Worm (Caenorhabditis elegans) whole organism, midembryonic: ENCODE measurements around the gene slc-17.9.

Experiments used
- T22C8.4 ChIP-seq: fragments of 200-800 bp; sonication (Bioruptor generic); IDR thresholded peaks from 2 replicates; pipeline ENCODE4 v1.3.6; 2022; ENCODE audit warnings: missing genetic modification characterization, missing compliant biosample characterization
- cog-1 ChIP-seq: sonication (generic microtip); optimal IDR thresholded peaks from 2 replicates; lab custom pipeline; 2016; ENCODE audit warnings: missing genetic modification characterization, missing compliant biosample characterization
- flt-1 ChIP-seq: fragments of 200-800 bp; sonication (Bioruptor generic); IDR thresholded peaks from 2 replicates; pipeline ENCODE4 v1.3.6; 2022; ENCODE audit warnings: missing genetic modification characterization, missing compliant biosample characterization
- klf-2 ChIP-seq: fragments of 200-800 bp; sonication (Bioruptor generic); conservative IDR thresholded peaks from 2 replicates; pipeline ENCODE4 v1.3.6; 2022; ENCODE audit warnings: missing genetic modification reagents, missing genetic modification characterization, missing compliant biosample characterization
- med-1 ChIP-seq: sonication (generic microtip); optimal IDR thresholded peaks from 2 replicates; lab custom pipeline; 2017; ENCODE audit warnings: missing genetic modification characterization, mild to moderate bottlenecking, missing compliant biosample characterization, antibody characterized with exemption, missing genetic modification reagents; ENCODE audit not compliant: insufficient read depth
- ref-1 ChIP-seq: fragments of 200-800 bp; sonication (Bioruptor generic); conservative IDR thresholded peaks from 2 replicates; pipeline ENCODE4 v1.3.6; 2022; ENCODE audit warnings: missing genetic modification reagents, missing genetic modification characterization, missing compliant biosample characterization
- tab-1 ChIP-seq: fragments of 200-800 bp; sonication (Bioruptor generic); IDR thresholded peaks from 2 replicates; pipeline ENCODE4 v1.3.6; 2022; ENCODE audit warnings: missing genetic modification characterization, missing compliant biosample characterization
- ztf-23 ChIP-seq: fragments of 200-800 bp; sonication (Bioruptor generic); IDR thresholded peaks from 2 replicates; pipeline ENCODE4 v1.3.6; 2022; ENCODE audit warnings: missing genetic modification reagents, missing genetic modification characterization, missing compliant biosample characterization
- ztf-29 ChIP-seq: fragments of 200-800 bp; sonication (Bioruptor generic); IDR thresholded peaks from 2 replicates; pipeline ENCODE4 v1.3.6; 2022; ENCODE audit warnings: missing genetic modification reagents, missing genetic modification characterization, missing compliant biosample characterization

The slc-17.9 gene

DNA sequence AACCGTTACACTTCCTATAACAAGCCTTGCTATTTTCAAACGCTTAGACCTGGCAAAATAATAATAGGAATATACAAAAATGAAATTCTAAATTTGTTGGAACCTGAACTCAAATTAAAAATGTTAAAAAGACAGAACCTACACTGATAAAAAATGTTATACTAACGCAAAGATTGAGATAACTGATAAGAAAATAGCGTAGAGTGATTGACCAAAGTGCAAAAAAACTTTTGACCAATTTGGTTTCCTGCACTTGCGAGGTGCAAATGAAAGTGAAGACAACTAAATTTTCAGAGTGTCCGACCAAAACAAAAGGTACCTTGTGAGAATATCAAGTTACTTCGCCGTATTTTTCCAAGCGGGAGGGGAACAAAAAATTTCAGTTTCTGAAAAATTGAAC lies 30.9 kb upstream of the slc-17.9 start:
- TF ChIP-seq tab-1 (GFP tag; lab: Robert Waterston, UW), result no peak
- no peak for TF ChIP-seq cog-1 (tag; lab: Kevin White, UChicago)
- no peak for TF ChIP-seq med-1 (GFP tag; lab: Kevin White, UChicago)
- TF ChIP-seq klf-2 (GFP tag; lab: Robert Waterston, UW), result no peak
- no peak for TF ChIP-seq ref-1 (GFP tag; lab: Robert Waterston, UW)
- no peak for TF ChIP-seq T22C8.4 (GFP tag; lab: Robert Waterston, UW)
- TF ChIP-seq ztf-23 (GFP tag; lab: Robert Waterston, UW), result no peak
- no peak for TF ChIP-seq flt-1 (GFP tag; lab: Robert Waterston, UW)
- no peak for TF ChIP-seq ztf-29 (GFP tag; lab: Robert Waterston, UW)

DNA sequence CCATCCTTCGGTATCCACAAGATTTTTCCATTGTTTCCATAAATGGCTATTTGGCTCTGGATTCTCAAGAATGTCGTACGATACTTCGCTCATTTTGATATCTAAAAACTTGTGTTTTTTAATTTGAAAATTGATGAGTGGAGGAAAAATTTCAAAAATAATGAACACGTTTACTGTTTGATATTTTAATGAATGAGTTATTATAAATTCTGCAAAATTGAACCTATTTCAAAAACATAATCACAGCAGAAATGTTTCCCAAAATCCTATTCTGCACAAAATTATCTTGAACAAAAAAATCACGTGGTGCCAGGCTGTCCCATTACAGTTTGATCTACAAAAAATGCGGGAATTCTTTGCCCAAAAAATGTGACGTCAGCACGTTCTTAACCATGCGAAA lies 29.5 kb upstream of the slc-17.9 start, which contains the start of gene F36G3.2:
Gene F36G3.2, minus strand, starts transcription at position 101 of the 400 bp plus-strand sequence.
- no peak for TF ChIP-seq klf-2 (GFP tag; lab: Robert Waterston, UW)
- TF ChIP-seq T22C8.4 (GFP tag; lab: Robert Waterston, UW), result no peak
- TF ChIP-seq ref-1 (GFP tag; lab: Robert Waterston, UW), result no peak
- TF ChIP-seq tab-1 (GFP tag; lab: Robert Waterston, UW), result no peak
- no peak for TF ChIP-seq med-1 (GFP tag; lab: Kevin White, UChicago)
- TF ChIP-seq ztf-29 (GFP tag; lab: Robert Waterston, UW), result no peak
- TF ChIP-seq flt-1 (GFP tag; lab: Robert Waterston, UW), result no peak
- TF ChIP-seq cog-1 (tag; lab: Kevin White, UChicago), result no peak
- no peak for TF ChIP-seq ztf-23 (GFP tag; lab: Robert Waterston, UW)

DNA sequence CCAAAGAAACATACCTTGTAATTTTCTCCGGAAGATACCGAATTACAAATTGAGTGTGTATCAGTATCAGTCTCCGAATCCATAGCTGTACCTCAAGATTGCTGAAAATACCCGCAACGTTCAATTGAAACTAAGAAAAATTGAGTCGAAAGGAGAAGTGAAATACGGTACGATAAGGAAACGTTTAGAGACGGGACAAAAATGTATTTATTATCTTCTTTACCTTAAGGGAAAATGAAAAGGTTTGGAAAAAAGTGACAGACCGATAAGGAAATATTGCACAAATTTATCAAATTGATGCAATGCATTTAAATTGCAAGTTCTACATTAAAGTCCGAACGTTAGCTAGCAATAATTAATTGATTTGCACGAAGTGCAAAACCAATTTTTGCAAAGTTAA lies 24.4 kb upstream of the slc-17.9 start, which contains the start of gene F36G3.1:
Gene F36G3.1, minus strand, starts transcription at position 101 of the 400 bp plus-strand sequence.
- TF ChIP-seq cog-1 (tag; lab: Kevin White, UChicago), result no peak

DNA sequence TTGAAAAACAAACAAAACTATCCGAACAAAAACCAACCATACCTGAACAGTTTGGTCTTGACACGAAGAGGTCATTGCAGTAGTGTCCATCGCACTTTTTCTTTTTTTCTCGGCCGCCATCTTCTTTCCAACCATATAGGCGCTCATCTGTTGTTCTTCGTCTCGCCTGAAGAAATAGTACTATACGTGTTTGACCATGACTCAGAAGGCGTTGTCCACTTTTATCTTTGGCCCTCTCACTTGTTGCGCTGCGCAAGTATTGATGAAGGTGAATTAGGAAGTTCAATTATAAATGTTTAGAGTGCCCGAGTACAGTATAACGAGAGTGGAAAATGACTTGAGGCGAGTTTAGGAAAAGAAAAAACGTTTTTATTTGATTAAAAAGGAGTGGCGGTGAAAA lies 21.1 kb upstream of the slc-17.9 start:
- TF ChIP-seq tab-1 (GFP tag; lab: Robert Waterston, UW) (no peak), ref-1 (GFP tag; lab: Robert Waterston, UW) (no peak), ztf-29 (GFP tag; lab: Robert Waterston, UW) (no peak), med-1 (GFP tag; lab: Kevin White, UChicago) (no peak), flt-1 (GFP tag; lab: Robert Waterston, UW) (no peak), T22C8.4 (GFP tag; lab: Robert Waterston, UW) (no peak), cog-1 (tag; lab: Kevin White, UChicago) (no peak)

DNA sequence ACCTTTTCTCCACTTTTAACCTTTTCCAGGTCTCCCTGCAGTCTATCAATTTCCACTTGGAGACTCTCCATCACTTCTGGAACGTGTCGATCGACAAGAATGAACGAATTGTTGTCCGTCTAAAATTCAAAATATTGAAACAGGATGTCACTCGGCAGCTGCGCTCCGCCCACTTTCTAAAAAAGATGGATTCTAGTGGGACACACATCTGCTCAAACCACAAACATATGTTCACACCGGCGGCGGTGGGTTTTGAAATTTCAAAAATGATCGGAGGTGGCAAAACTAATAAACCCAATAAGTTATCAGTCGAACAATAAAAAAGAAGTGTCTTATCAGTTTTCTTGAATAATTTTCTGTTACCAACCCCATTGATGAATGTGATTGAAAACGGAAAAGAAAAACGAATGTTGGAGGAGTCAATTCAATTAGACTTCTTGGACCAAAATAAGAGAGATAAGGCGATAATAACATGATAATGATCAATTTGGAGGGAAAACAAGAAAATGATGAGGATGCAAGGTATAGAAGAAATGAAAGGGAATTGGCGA lies 17.7 kb upstream of the slc-17.9 start:
- TF ChIP-seq med-1 (GFP tag; lab: Kevin White, UChicago), result no peak

DNA sequence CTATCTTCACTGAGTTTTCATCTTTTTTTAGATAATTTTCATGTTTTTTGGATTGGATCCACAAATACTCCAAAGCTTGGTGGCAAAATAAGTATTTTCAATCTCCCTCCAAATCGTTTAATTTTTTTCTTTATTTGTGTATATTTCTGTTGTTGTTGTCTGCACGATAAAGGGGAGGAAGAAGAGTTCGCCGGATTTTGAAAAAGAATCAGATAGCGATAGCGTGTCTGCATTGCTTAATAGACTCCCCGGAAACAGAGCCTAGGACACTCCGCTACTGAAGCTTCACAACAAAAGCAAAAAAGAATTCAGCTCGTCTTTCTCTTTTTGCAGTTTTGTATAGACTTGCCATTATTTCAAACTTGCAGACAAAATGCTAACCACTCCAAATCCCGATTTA lies 12.8 kb upstream of the slc-17.9 start, which contains the start of gene T09B9.5:
Gene T09B9.5, plus strand, starts transcription at position 301 of the 400 bp plus-strand sequence.
- TF ChIP-seq flt-1 (GFP tag; lab: Robert Waterston, UW), result no peak
- no peak for TF ChIP-seq cog-1 (tag; lab: Kevin White, UChicago)
- TF ChIP-seq ztf-29 (GFP tag; lab: Robert Waterston, UW), result no peak
- no peak for TF ChIP-seq T22C8.4 (GFP tag; lab: Robert Waterston, UW)
- TF ChIP-seq klf-2 (GFP tag; lab: Robert Waterston, UW), result no peak
- TF ChIP-seq med-1 (GFP tag; lab: Kevin White, UChicago), result no peak
- TF ChIP-seq tab-1 (GFP tag; lab: Robert Waterston, UW), result no peak
- no peak for TF ChIP-seq ztf-23 (GFP tag; lab: Robert Waterston, UW)
- TF ChIP-seq ref-1 (GFP tag; lab: Robert Waterston, UW), result no peak

DNA sequence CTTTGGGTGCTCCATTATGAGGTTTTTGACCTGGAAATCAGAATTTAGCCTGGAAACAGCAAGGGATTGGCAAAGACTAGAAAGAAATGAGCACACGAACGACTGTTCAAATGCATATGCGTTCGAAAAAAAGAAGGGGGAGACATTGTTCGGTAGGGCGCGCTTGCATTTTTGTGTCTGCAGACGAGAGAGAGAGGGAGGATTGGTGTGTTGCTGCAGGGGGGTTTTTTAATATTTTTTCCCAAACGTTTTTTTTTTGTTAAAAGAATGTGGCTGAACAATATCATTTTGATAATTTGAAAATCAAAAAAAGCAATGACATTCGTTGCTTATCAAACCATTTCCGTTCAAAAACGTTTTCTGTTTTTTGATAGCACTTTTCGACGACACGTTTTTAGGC lies 9.6 kb upstream of the slc-17.9 start, which contains the start of gene T09B9.4:
Gene T09B9.4, minus strand, starts transcription at position 30 of the 400 bp plus-strand sequence.
- TF ChIP-seq ref-1 (GFP tag; lab: Robert Waterston, UW) (no peak), cog-1 (tag; lab: Kevin White, UChicago) (no peak)

DNA sequence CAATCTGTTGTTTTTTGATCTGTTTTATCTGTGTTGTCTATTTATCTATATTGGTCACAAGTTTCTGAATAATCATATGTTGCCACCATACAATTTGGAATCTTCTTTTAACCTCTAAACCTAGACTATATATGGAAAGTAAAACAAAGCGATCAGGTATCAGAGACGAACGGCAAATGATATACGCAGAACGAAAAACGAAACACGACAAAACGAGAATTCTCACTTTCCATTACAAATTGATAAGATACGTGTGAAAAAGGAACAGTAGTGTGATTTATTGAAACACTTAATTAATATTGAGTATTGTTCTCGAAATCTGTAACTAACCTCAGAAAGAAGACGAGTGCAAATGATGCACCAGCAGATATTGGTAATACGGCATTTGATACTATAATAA lies 819 bp downstream of the slc-17.9 start:
- no peak for TF ChIP-seq med-1 (GFP tag; lab: Kevin White, UChicago)
- no peak for TF ChIP-seq ref-1 (GFP tag; lab: Robert Waterston, UW)
- no peak for TF ChIP-seq ztf-29 (GFP tag; lab: Robert Waterston, UW)
- TF ChIP-seq tab-1 (GFP tag; lab: Robert Waterston, UW), result no peak
- TF ChIP-seq klf-2 (GFP tag; lab: Robert Waterston, UW), result no peak
- TF ChIP-seq ztf-23 (GFP tag; lab: Robert Waterston, UW), result no peak
- no peak for TF ChIP-seq T22C8.4 (GFP tag; lab: Robert Waterston, UW)
- TF ChIP-seq flt-1 (GFP tag; lab: Robert Waterston, UW), result no peak
- TF ChIP-seq cog-1 (tag; lab: Kevin White, UChicago), result no peak

DNA sequence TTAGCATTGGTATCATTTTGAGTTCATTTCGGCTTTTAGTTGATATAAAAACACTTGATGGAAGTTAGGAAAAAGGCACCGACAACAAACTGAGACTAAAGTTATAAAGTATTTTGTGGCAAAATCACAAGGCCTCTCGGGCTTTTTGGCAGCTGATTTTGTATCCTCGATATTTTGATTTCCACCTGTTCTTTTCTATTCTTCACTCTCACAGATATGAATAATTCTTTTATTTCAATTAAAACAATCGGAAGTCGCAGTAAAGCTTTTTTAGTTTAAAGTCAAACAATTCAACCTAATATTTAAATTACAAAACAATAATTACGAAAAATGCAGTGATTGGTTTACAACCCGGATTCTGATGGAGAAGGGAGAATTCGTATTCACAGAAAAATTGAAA lies 3.5 kb downstream of the slc-17.9 start, which contains the start of gene T09B9.3:
Gene T09B9.3, minus strand, starts transcription at position 101 of the 400 bp plus-strand sequence.
- TF ChIP-seq klf-2 (GFP tag; lab: Robert Waterston, UW) (no peak), ref-1 (GFP tag; lab: Robert Waterston, UW) (no peak)

DNA sequence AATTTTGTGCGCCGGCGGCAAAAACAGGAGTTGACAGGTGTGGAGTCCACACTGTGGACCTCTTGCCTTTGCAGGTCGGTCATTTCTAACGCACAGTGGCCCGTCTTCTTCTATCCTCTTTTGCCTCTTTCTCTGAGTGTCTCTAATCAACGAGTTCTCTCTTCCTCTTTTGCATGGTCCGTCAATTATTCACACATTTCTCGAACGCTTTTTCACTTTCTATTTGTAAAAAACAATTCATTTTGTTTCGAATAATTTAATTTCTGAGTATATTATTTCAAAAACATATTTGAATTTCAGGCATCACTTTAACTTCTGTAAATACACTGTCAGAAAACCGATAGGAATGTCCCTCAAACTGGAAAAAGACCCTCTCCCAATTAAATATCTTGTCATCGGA lies 7.8 kb downstream of the slc-17.9 start, which contains the start of gene T09B9.1:
Gene T09B9.1, plus strand, starts transcription at position 301 of the 400 bp plus-strand sequence.
- TF ChIP-seq ref-1 (GFP tag; lab: Robert Waterston, UW), result no peak
- TF ChIP-seq flt-1 (GFP tag; lab: Robert Waterston, UW), result no peak
- TF ChIP-seq cog-1 (tag; lab: Kevin White, UChicago), result no peak
- TF ChIP-seq tab-1 (GFP tag; lab: Robert Waterston, UW), result no peak
- no peak for TF ChIP-seq med-1 (GFP tag; lab: Kevin White, UChicago)
- TF ChIP-seq T22C8.4 (GFP tag; lab: Robert Waterston, UW), result no peak
- TF ChIP-seq klf-2 (GFP tag; lab: Robert Waterston, UW), result no peak
